Fruit fly (Drosophila melanogaster): ENCODE results near the gene Pdp1.

Gene Pdp1

DNA sequence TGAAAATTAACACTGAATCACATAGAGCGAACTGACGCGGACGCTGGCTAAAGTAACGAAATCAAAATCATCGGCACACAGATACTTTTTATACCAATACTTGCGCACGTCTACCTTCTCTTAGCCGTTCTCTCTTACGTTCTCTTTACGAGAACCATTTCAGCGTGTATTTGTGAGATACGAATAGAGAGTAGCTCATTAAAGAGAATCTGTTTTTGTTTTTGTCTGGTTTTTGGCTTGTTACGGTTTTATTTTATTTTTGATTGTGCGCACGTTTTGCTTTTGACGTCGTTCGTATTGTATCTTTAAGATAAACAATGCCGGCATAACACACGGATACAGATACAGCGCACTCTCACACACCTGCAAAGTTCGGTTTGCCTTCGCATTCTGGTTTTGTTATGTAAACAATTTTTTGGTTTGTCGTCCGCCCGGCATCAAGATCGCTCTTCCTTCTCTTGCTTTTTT is 61.8 kb downstream of the Pdp1 start (continued):
- no peak for TF ChIP-seq unc-4 (GFP tag; IDR thresholded peaks at IDR 0.05; ENCODE audit: partially characterized antibody)
- no peak for TF ChIP-seq NC2β (GFP tag; optimal IDR thresholded peaks at IDR 0.05)
- no peak for TF ChIP-seq insv (GFP tag; optimal IDR thresholded peaks at IDR 0.05)
- TF ChIP-seq emc (GFP tag; optimal IDR thresholded peaks at IDR 0.05) = no peak
- no peak for TF ChIP-seq pho (GFP tag; optimal IDR thresholded peaks at IDR 0.05)
- no peak for TF ChIP-seq crc (GFP tag; optimal IDR thresholded peaks at IDR 0.05)
- no peak for TF ChIP-seq ro (GFP tag; IDR thresholded peaks at IDR 0.05)
- TF ChIP-seq ftz-f1 (GFP tag; optimal IDR thresholded peaks at IDR 0.05) = no peak
- TF ChIP-seq Bdp1 (GFP tag; optimal IDR thresholded peaks at IDR 0.05) = no peak
- TF ChIP-seq onecut (GFP tag; IDR thresholded peaks at IDR 0.05) = no peak
- no peak for TF ChIP-seq CG4707 (GFP tag; optimal IDR thresholded peaks at IDR 0.05)
- no peak for TF ChIP-seq tgo (GFP tag; IDR thresholded peaks at IDR 0.05)
- TF ChIP-seq caup (GFP tag; optimal IDR thresholded peaks at IDR 0.05; ENCODE audit: severe bottlenecking) = no peak
- TF ChIP-seq row (GFP tag; IDR thresholded peaks at IDR 0.05) = no peak
- no peak for TF ChIP-seq Ada2b (GFP tag; IDR thresholded peaks at IDR 0.05)
- TF ChIP-seq cg (GFP tag; optimal IDR thresholded peaks at IDR 0.05) = peak; percentile 75
- TF ChIP-seq CG11504 (tag; optimal IDR thresholded peaks at IDR 0.05) = peak; percentile 44
- TF ChIP-seq run (tag; optimal IDR thresholded peaks at IDR 0.05) = no peak
- peak; percentile 88; the same call in 2 of the 4 replicates for TF ChIP-seq chinmo (GFP tag; IDR thresholded peaks at IDR 0.05; ENCODE audit: partially characterized antibody)
- no peak for TF ChIP-seq fd102C (GFP tag; optimal IDR thresholded peaks at IDR 0.05)
- no peak for TF ChIP-seq CG10543 (GFP tag; optimal IDR thresholded peaks at IDR 0.05)
- peak; percentile 39 for TF ChIP-seq CG9437 (GFP tag; optimal IDR thresholded peaks at IDR 0.05)
- TF ChIP-seq CG3163 (GFP tag; optimal IDR thresholded peaks at IDR 0.05) = peak; percentile 99
- TF ChIP-seq eve (GFP tag; optimal IDR thresholded peaks at IDR 0.05) = peak in 1 of 2 experiments; percentile 1
- no peak for TF ChIP-seq grn (GFP tag; optimal IDR thresholded peaks at IDR 0.05)
- peak; percentile 34 for TF ChIP-seq exex (tag; optimal IDR thresholded peaks at IDR 0.05)
- TF ChIP-seq CG15514 (GFP tag; optimal IDR thresholded peaks at IDR 0.05) = peak; percentile 20
- 0 out of 2 replicates have a peak, but pooled peaks have one; percentile 35 for TF ChIP-seq hbn (GFP tag; IDR thresholded peaks at IDR 0.05; ENCODE audit: partially characterized antibody)
- TF ChIP-seq rib (GFP tag; IDR thresholded peaks at IDR 0.05) = no peak
- no peak for TF ChIP-seq Elba2 (GFP tag; optimal IDR thresholded peaks at IDR 0.05)
- no peak for TF ChIP-seq CG17568 (GFP tag; optimal IDR thresholded peaks at IDR 0.05)
- peak; percentile 31; the same call in 1 of the 2 replicates for TF ChIP-seq Drgx (GFP tag; IDR thresholded peaks at IDR 0.05)
- no peak for TF ChIP-seq Opbp (GFP tag; IDR thresholded peaks at IDR 0.05; ENCODE audit: partially characterized antibody)
- no peak for TF ChIP-seq Dbx (GFP tag; IDR thresholded peaks at IDR 0.05)

DNA sequence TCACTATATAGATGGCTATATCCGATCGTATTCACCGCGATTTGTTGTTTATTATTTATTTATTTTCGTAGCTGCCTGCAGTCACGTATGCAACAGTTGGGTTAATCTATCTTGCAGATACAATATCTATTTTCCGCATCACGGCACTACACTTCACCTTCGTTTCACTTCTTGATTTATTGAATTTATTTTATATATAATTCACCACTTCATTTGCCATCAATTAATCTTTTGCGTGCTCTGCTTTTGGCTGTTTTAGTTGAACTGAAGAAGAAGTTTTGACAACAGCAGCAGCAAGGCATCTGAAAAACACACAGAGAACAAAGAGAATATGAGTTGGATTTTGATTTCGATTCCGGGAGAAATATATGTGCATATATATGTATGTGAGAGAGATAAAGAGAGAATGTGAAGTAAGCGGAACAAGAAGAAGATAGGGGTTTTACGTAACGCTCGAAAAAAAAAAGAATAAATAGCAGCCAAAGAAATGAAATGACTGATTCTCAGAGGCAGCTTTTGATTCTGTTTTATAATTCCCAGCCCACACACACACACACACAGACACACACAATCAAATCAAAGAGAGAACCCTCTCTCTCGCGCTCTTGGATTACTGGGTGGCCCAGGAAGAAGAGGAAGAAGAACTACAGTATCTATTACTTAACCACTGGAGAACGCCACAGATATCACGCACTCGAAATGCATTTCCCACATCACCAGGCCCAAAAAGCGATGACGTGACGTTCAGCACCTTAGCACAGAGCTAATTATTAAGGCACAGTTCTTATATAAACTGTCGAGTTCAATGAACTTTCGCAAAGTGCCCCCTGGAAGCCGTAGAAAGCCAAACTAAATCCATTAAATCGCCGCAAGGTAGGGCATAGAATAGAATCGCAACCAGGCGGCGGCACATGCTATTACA is 62.5 kb downstream of the Pdp1 start:
- TF ChIP-seq nerfin-2 (GFP tag; IDR thresholded peaks at IDR 0.05; ENCODE audit: partially characterized antibody) = 0 out of 2 replicates have a peak, but pooled peaks have one; percentile 37
- peak; percentile 10 for TF ChIP-seq CG6254 (GFP tag; optimal IDR thresholded peaks at IDR 0.05)
- peak; percentile 29 for TF ChIP-seq CG10543 (GFP tag; optimal IDR thresholded peaks at IDR 0.05)
- TF ChIP-seq klu (GFP tag; IDR thresholded peaks at IDR 0.05) = no peak
- TF ChIP-seq CG17361 (GFP tag; IDR thresholded peaks at IDR 0.05) = 0 out of 3 replicates have a peak, but pooled peaks have one; percentile 11
- peak; percentile 82 for TF ChIP-seq sqz (GFP tag; optimal IDR thresholded peaks at IDR 0.05)
- TF ChIP-seq Vsx1 (GFP tag; optimal IDR thresholded peaks at IDR 0.05) = peak; percentile 52
- TF ChIP-seq Med (GFP tag) = peak; percentile 57
- TF ChIP-seq bab2 (GFP tag; optimal IDR thresholded peaks at IDR 0.05) = no peak
- TF ChIP-seq CG30020 (tag; optimal IDR thresholded peaks at IDR 0.05) = no peak
- no peak for TF ChIP-seq crol (GFP tag; IDR thresholded peaks at IDR 0.05)
- TF ChIP-seq CG12769 (tag; optimal IDR thresholded peaks at IDR 0.05) = peak; percentile 22
- peak; percentile 11 for TF ChIP-seq YL-1 (GFP tag; optimal IDR thresholded peaks at IDR 0.05)
- TF ChIP-seq chinmo (GFP tag; IDR thresholded peaks at IDR 0.05; ENCODE audit: partially characterized antibody) = peak; percentile 72; the same call in 2 of the 4 replicates
- TF ChIP-seq CG17385 (GFP tag; optimal IDR thresholded peaks at IDR 0.05) = peak; percentile 90
- peak; percentile 16 for TF ChIP-seq Hand (GFP tag; optimal IDR thresholded peaks at IDR 0.05)
